Comparison of ENCODE assay signal across 1 fruit fly cellular context in the genomic region with DNA sequence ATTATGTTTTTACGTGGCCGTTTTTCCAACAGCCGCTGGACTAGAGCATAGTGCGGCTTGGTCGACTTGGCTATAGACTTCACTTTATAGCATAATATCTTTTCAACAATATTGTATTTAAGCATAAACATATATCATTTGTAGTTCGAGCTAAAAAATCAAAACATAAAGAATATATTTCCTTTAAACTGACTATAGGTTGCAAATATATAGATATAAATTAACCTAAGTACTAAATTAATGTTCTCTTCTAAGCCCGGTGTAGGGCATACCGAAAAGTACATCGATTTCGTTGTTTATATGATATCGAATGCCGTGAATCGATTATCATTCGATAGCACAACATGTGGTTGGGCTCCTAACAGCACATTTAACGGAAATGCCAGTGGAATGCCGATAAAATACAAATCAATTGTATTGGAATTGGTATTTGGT.
TF ChIP-seq lines count a peak whose summit lies in the region.

A gene (minus strand): TSS at position 54 of the 435 bp plus-strand sequence.

TF ChIP-seq in whole organism, embryonic, 481 proteins besides CTCF, POLR2A, EP300 and RAD21 (continued from another document and continues in another):
- peak; percentile 98 for TF ChIP-seq Fer1 (GFP tag; optimal IDR thresholded peaks at IDR 0.05; lab: Kevin White, UChicago)
- TF ChIP-seq Hmr (GFP tag; optimal IDR thresholded peaks at IDR 0.05; lab: Kevin White, UChicago), result peak; percentile 97
- TF ChIP-seq CG10366 (GFP tag; IDR thresholded peaks at IDR 0.05; lab: Robert Waterston, UW), result peak; percentile 98
- TF ChIP-seq Max (GFP tag; optimal IDR thresholded peaks at IDR 0.05; lab: Kevin White, UChicago), result peak; percentile 99
- peak; percentile 94 for TF ChIP-seq TFAM (GFP tag; optimal IDR thresholded peaks at IDR 0.05; lab: Kevin White, UChicago)
- TF ChIP-seq CG32767 (GFP tag; IDR thresholded peaks at IDR 0.05; lab: Robert Waterston, UW), result peak; percentile 99
- peak; percentile 98 for TF ChIP-seq dm (GFP tag; optimal IDR thresholded peaks at IDR 0.05; lab: Kevin White, UChicago)
- peak; percentile 99 for TF ChIP-seq wor (GFP tag; IDR thresholded peaks at IDR 0.05; lab: Robert Waterston, UW)
- TF ChIP-seq CG7839 (tag; optimal IDR thresholded peaks at IDR 0.05; lab: Kevin White, UChicago), result peak; percentile 98
- TF ChIP-seq Gug (GFP tag; IDR thresholded peaks at IDR 0.05; lab: Robert Waterston, UW), result peak; percentile 99
- peak; percentile 95 for TF ChIP-seq ssp (GFP tag; IDR thresholded peaks at IDR 0.05; lab: Robert Waterston, UW)
- TF ChIP-seq lola (GFP tag; optimal IDR thresholded peaks at IDR 0.05; lab: Kevin White, UChicago), result peak in 1 of 3 experiments; percentile 99
- TF ChIP-seq gfzf (GFP tag; optimal IDR thresholded peaks at IDR 0.05; lab: Kevin White, UChicago), result peak; percentile 30
- TF ChIP-seq Optix (GFP tag; IDR thresholded peaks at IDR 0.05; lab: Robert Waterston, UW), result peak; percentile 97
- peak; percentile 95 for TF ChIP-seq CG13894 (tag; optimal IDR thresholded peaks at IDR 0.05; lab: Kevin White, UChicago)
- peak; percentile 80 for TF ChIP-seq CG15073 (GFP tag; optimal IDR thresholded peaks at IDR 0.05; lab: Kevin White, UChicago)
- TF ChIP-seq Nf-YB (GFP tag; optimal IDR thresholded peaks at IDR 0.05; lab: Kevin White, UChicago), result peak; percentile 84
- TF ChIP-seq gcm2 (GFP tag; optimal IDR thresholded peaks at IDR 0.05; lab: Kevin White, UChicago), result peak; percentile 73
- peak; percentile 86 for TF ChIP-seq CG10321 (GFP tag; IDR thresholded peaks at IDR 0.05; lab: Robert Waterston, UW)
- peak; percentile 99 for TF ChIP-seq CG9727 (GFP tag; optimal IDR thresholded peaks at IDR 0.05; lab: Kevin White, UChicago)
- TF ChIP-seq Bteb2 (GFP tag; optimal IDR thresholded peaks at IDR 0.05; lab: Kevin White, UChicago), result peak; percentile 90
- TF ChIP-seq lab (GFP tag; optimal IDR thresholded peaks at IDR 0.05; lab: Kevin White, UChicago), result peak; percentile 99
- peak; percentile 96 for TF ChIP-seq HmgZ (tag; optimal IDR thresholded peaks at IDR 0.05; lab: Kevin White, UChicago)
- TF ChIP-seq CG1233 (GFP tag; optimal IDR thresholded peaks at IDR 0.05; lab: Kevin White, UChicago), result peak; percentile 99
- TF ChIP-seq Abd-B (GFP tag; optimal IDR thresholded peaks at IDR 0.05; lab: Kevin White, UChicago), result peak; percentile 99
- peak; percentile 98 for TF ChIP-seq CG6813 (GFP tag; optimal IDR thresholded peaks at IDR 0.05; lab: Kevin White, UChicago)
- TF ChIP-seq CG9215 (GFP tag; IDR thresholded peaks at IDR 0.05; lab: Robert Waterston, UW), result peak; percentile 97
- TF ChIP-seq B-H1 (GFP tag; IDR thresholded peaks at IDR 0.05; lab: Robert Waterston, UW), result peak; percentile 99
- peak; percentile 52 for TF ChIP-seq unc-4 (GFP tag; IDR thresholded peaks at IDR 0.05; lab: Robert Waterston, UW; ENCODE audit: partially characterized antibody)
- TF ChIP-seq CG15696 (tag; optimal IDR thresholded peaks at IDR 0.05; lab: Kevin White, UChicago), result peak; percentile 96
- TF ChIP-seq CG2120 (GFP tag; optimal IDR thresholded peaks at IDR 0.05; lab: Kevin White, UChicago), result peak; percentile 96
- peak; percentile 67 for TF ChIP-seq hkb (optimal IDR thresholded peaks at IDR 0.05; lab: Kevin White, UChicago)
- TF ChIP-seq hkb (GFP tag; IDR thresholded peaks at IDR 0.05; lab: Robert Waterston, UW), result peak; percentile 100
- TF ChIP-seq CG17912 (GFP tag; optimal IDR thresholded peaks at IDR 0.05; lab: Kevin White, UChicago), result peak; percentile 34
- peak; percentile 97 for TF ChIP-seq CG2889 (GFP tag; IDR thresholded peaks at IDR 0.05; lab: Robert Waterston, UW)
- peak; percentile 99 for TF ChIP-seq Fer3 (tag; optimal IDR thresholded peaks at IDR 0.05; lab: Kevin White, UChicago)
- TF ChIP-seq az2 (GFP tag; optimal IDR thresholded peaks at IDR 0.05; lab: Kevin White, UChicago), result peak; percentile 97
- peak; percentile 99 for TF ChIP-seq CG17829 (tag; optimal IDR thresholded peaks at IDR 0.05; lab: Kevin White, UChicago)
- peak; percentile 55 for TF ChIP-seq da (GFP tag; optimal IDR thresholded peaks at IDR 0.05; lab: Kevin White, UChicago)
- TF ChIP-seq HmgD (GFP tag; optimal IDR thresholded peaks at IDR 0.05; lab: Kevin White, UChicago), result peak; percentile 6
- peak; percentile 85 to 87 for TF ChIP-seq Pdp1 (GFP tag; optimal IDR thresholded peaks at IDR 0.05; lab: Kevin White, UChicago)
- peak; percentile 98 for TF ChIP-seq CG9932 (GFP tag; IDR thresholded peaks at IDR 0.05; lab: Robert Waterston, UW)
- peak; percentile 74 for TF ChIP-seq MESR4 (GFP tag; optimal IDR thresholded peaks at IDR 0.05; lab: Kevin White, UChicago)
- TF ChIP-seq crp (GFP tag; optimal IDR thresholded peaks at IDR 0.05; lab: Kevin White, UChicago), result peak; percentile 56 to 77
- peak; percentile 66 for TF ChIP-seq NC2α (GFP tag; optimal IDR thresholded peaks at IDR 0.05; lab: Kevin White, UChicago)
- peak; percentile 95 for TF ChIP-seq Oli (tag; optimal IDR thresholded peaks at IDR 0.05; lab: Kevin White, UChicago)
- peak; percentile 90 for TF ChIP-seq Mad (GFP tag; optimal IDR thresholded peaks at IDR 0.05; lab: Kevin White, UChicago)
- peak; percentile 99 for TF ChIP-seq CG14667 (GFP tag; IDR thresholded peaks at IDR 0.05; lab: Robert Waterston, UW)
- TF ChIP-seq hbn (GFP tag; IDR thresholded peaks at IDR 0.05; lab: Robert Waterston, UW; ENCODE audit: partially characterized antibody), result peak; percentile 46
- TF ChIP-seq CG6272 (GFP tag; IDR thresholded peaks at IDR 0.05; lab: Robert Waterston, UW), result peak; percentile 98
- peak; percentile 63 for TF ChIP-seq tx (GFP tag; optimal IDR thresholded peaks at IDR 0.05; lab: Kevin White, UChicago)
- peak; percentile 16 for TF ChIP-seq CG3163 (GFP tag; optimal IDR thresholded peaks at IDR 0.05; lab: Kevin White, UChicago)
- peak; percentile 77 for TF ChIP-seq Side (GFP tag; optimal IDR thresholded peaks at IDR 0.05; lab: Kevin White, UChicago)
- TF ChIP-seq ara (GFP tag; IDR thresholded peaks at IDR 0.05; lab: Robert Waterston, UW), result peak; percentile 99
- peak; percentile 97 for TF ChIP-seq CG8290 (GFP tag; optimal IDR thresholded peaks at IDR 0.05; lab: Kevin White, UChicago)
- TF ChIP-seq CG8290 (tag; optimal IDR thresholded peaks at IDR 0.05; lab: Kevin White, UChicago), result peak; percentile 20 to 78
- TF ChIP-seq CG6254 (GFP tag; optimal IDR thresholded peaks at IDR 0.05; lab: Kevin White, UChicago), result peak; percentile 97
- TF ChIP-seq HLH3B (GFP tag; IDR thresholded peaks at IDR 0.05; lab: Robert Waterston, UW), result peak; percentile 99
- TF ChIP-seq Hsf (GFP tag; optimal IDR thresholded peaks at IDR 0.05; lab: Kevin White, UChicago), result peak; percentile 94
- TF ChIP-seq disco-r (GFP tag; optimal IDR thresholded peaks at IDR 0.05; lab: Kevin White, UChicago), result peak; percentile 65
- TF ChIP-seq aop (GFP tag; IDR thresholded peaks at IDR 0.05; lab: Robert Waterston, UW), result peak; percentile 93
- TF ChIP-seq Doc2 (GFP tag; IDR thresholded peaks at IDR 0.05; lab: Robert Waterston, UW), result peak; percentile 94
- TF ChIP-seq CG12942 (GFP tag; optimal IDR thresholded peaks at IDR 0.05; lab: Kevin White, UChicago), result peak; percentile 96
- TF ChIP-seq pzg (GFP tag; optimal IDR thresholded peaks at IDR 0.05; lab: Kevin White, UChicago), result peak; percentile 45
- TF ChIP-seq MTF-1 (GFP tag; optimal IDR thresholded peaks at IDR 0.05; lab: Kevin White, UChicago; ENCODE audit: borderline replicate concordance), result peak; percentile 93
- peak; percentile 87 for TF ChIP-seq CG9817 (tag; optimal IDR thresholded peaks at IDR 0.05; lab: Kevin White, UChicago)
- TF ChIP-seq HHEX (GFP tag; optimal IDR thresholded peaks at IDR 0.05; lab: Kevin White, UChicago), result peak; percentile 98
- peak; percentile 99 for TF ChIP-seq peb (GFP tag; IDR thresholded peaks at IDR 0.05; lab: Robert Waterston, UW)
- TF ChIP-seq tin (GFP tag; optimal IDR thresholded peaks at IDR 0.05; lab: Kevin White, UChicago), result peak; percentile 99
- no peak for TF ChIP-seq usp (GFP tag; optimal IDR thresholded peaks at IDR 0.05; lab: Kevin White, UChicago)
- peak; percentile 87 for TF ChIP-seq fd102C (GFP tag; optimal IDR thresholded peaks at IDR 0.05; lab: Kevin White, UChicago)
- TF ChIP-seq phol (tag; optimal IDR thresholded peaks at IDR 0.05; lab: Kevin White, UChicago), result peak; percentile 99
- TF ChIP-seq tgo (GFP tag; IDR thresholded peaks at IDR 0.05; lab: Robert Waterston, UW), result peak; percentile 99
- TF ChIP-seq CG11093 (GFP tag; IDR thresholded peaks at IDR 0.05; lab: Robert Waterston, UW), result peak; percentile 98
- peak; percentile 99 for TF ChIP-seq Six4 (GFP tag; optimal IDR thresholded peaks at IDR 0.05; lab: Kevin White, UChicago)
- peak; percentile 97 for TF ChIP-seq CG6765 (GFP tag; optimal IDR thresholded peaks at IDR 0.05; lab: Kevin White, UChicago)
- peak; percentile 98 for TF ChIP-seq CG11560 (tag; IDR thresholded peaks at IDR 0.05; lab: Robert Waterston, UW)
- TF ChIP-seq Oaz (GFP tag; IDR thresholded peaks at IDR 0.05; lab: Robert Waterston, UW), result peak; percentile 97
- peak; percentile 93 for TF ChIP-seq ATbp (GFP tag; optimal IDR thresholded peaks at IDR 0.05; lab: Kevin White, UChicago)
- peak; percentile 68 for TF ChIP-seq CG12744 (GFP tag; optimal IDR thresholded peaks at IDR 0.05; lab: Kevin White, UChicago)
- peak; percentile 91 for TF ChIP-seq cato (GFP tag; optimal IDR thresholded peaks at IDR 0.05; lab: Kevin White, UChicago; ENCODE audit: borderline replicate concordance)
- peak; percentile 88 for TF ChIP-seq E2f2 (GFP tag; IDR thresholded peaks at IDR 0.05; lab: Robert Waterston, UW)
- TF ChIP-seq Drgx (GFP tag; IDR thresholded peaks at IDR 0.05; lab: Robert Waterston, UW), result peak; percentile 99
- peak; percentile 95 for TF ChIP-seq CG15269 (tag; optimal IDR thresholded peaks at IDR 0.05; lab: Kevin White, UChicago)
- TF ChIP-seq gsb-n (tag; optimal IDR thresholded peaks at IDR 0.05; lab: Kevin White, UChicago), result peak; percentile 97
- peak; percentile 86 for TF ChIP-seq Adf1 (GFP tag; IDR thresholded peaks at IDR 0.05; lab: Robert Waterston, UW)
- TF ChIP-seq crol (GFP tag; IDR thresholded peaks at IDR 0.05; lab: Robert Waterston, UW), result peak; percentile 82
- TF ChIP-seq pfk (GFP tag; optimal IDR thresholded peaks at IDR 0.05; lab: Kevin White, UChicago), result peak; percentile 38
- peak; percentile 98 for TF ChIP-seq Dbx (GFP tag; IDR thresholded peaks at IDR 0.05; lab: Robert Waterston, UW)
- TF ChIP-seq Rfx (GFP tag; IDR thresholded peaks at IDR 0.05; lab: Robert Waterston, UW), result peak; percentile 98
- peak; percentile 43; the same call in 1 of the 2 replicates for TF ChIP-seq sna (GFP tag; IDR thresholded peaks at IDR 0.05; lab: Robert Waterston, UW; ENCODE audit: partially characterized antibody)
- peak; percentile 98 for TF ChIP-seq Ada2b (GFP tag; IDR thresholded peaks at IDR 0.05; lab: Robert Waterston, UW)
- peak; percentile 99 for TF ChIP-seq CG32532 (GFP tag; IDR thresholded peaks at IDR 0.05; lab: Robert Waterston, UW)
- TF ChIP-seq en (GFP tag; optimal IDR thresholded peaks at IDR 0.05; lab: Kevin White, UChicago), result peak; percentile 8
- TF ChIP-seq gsb (GFP tag; IDR thresholded peaks at IDR 0.05; lab: Robert Waterston, UW), result peak; percentile 97
- TF ChIP-seq Ets65A (GFP tag; lab: Kevin White, UChicago), result peak; percentile 98
- peak; percentile 100 for TF ChIP-seq Xrp1 (GFP tag; IDR thresholded peaks at IDR 0.05; lab: Robert Waterston, UW)
- peak; percentile 93 for TF ChIP-seq run (tag; optimal IDR thresholded peaks at IDR 0.05; lab: Kevin White, UChicago)
- TF ChIP-seq gro (GFP tag; optimal IDR thresholded peaks at IDR 0.05; lab: Kevin White, UChicago), result peak; percentile 87
- TF ChIP-seq Dip2 (GFP tag; IDR thresholded peaks at IDR 0.05; lab: Robert Waterston, UW), result peak; percentile 70
- peak; percentile 95 for TF ChIP-seq CG2202 (tag; optimal IDR thresholded peaks at IDR 0.05; lab: Kevin White, UChicago)
- TF ChIP-seq CG11247 (GFP tag; IDR thresholded peaks at IDR 0.05; lab: Robert Waterston, UW), result peak; percentile 97
- TF ChIP-seq gce (GFP tag; IDR thresholded peaks at IDR 0.05; lab: Robert Waterston, UW), result peak; percentile 98
- peak; percentile 94 for TF ChIP-seq CG2875 (GFP tag; optimal IDR thresholded peaks at IDR 0.05; lab: Kevin White, UChicago)
- peak; percentile 96 for TF ChIP-seq unpg (GFP tag; optimal IDR thresholded peaks at IDR 0.05; lab: Kevin White, UChicago)
- TF ChIP-seq Med (GFP tag; lab: Kevin White, UChicago), result peak; percentile 97
- TF ChIP-seq luna (GFP tag; optimal IDR thresholded peaks at IDR 0.05; lab: Kevin White, UChicago), result peak; percentile 73
- no peak for TF ChIP-seq kni (GFP tag; optimal IDR thresholded peaks at IDR 0.05; lab: Kevin White, UChicago)
- peak; percentile 91 for TF ChIP-seq CG3065 (GFP tag; optimal IDR thresholded peaks at IDR 0.05; lab: Kevin White, UChicago)
- TF ChIP-seq CG17186 (GFP tag; optimal IDR thresholded peaks at IDR 0.05; lab: Kevin White, UChicago), result peak; percentile 92
- no peak for TF ChIP-seq Vsx1 (GFP tag; optimal IDR thresholded peaks at IDR 0.05; lab: Kevin White, UChicago)
- TF ChIP-seq CG3995 (GFP tag; optimal IDR thresholded peaks at IDR 0.05; lab: Kevin White, UChicago), result peak; percentile 77
- no peak for TF ChIP-seq nau (GFP tag; optimal IDR thresholded peaks at IDR 0.05; lab: Kevin White, UChicago)
- TF ChIP-seq fd64A (GFP tag; optimal IDR thresholded peaks at IDR 0.05; lab: Kevin White, UChicago), result peak; percentile 91
- TF ChIP-seq tll (GFP tag; optimal IDR thresholded peaks at IDR 0.05; lab: Kevin White, UChicago), result peak in 1 of 2 experiments; percentile 39
- TF ChIP-seq CG11504 (tag; optimal IDR thresholded peaks at IDR 0.05; lab: Kevin White, UChicago), result peak; percentile 94
- peak; percentile 98 for TF ChIP-seq CG10267 (tag; optimal IDR thresholded peaks at IDR 0.05; lab: Kevin White, UChicago)
- peak; percentile 99 for TF ChIP-seq CG32772 (GFP tag; IDR thresholded peaks at IDR 0.05; lab: Robert Waterston, UW)
- TF ChIP-seq CG4424 (GFP tag; optimal IDR thresholded peaks at IDR 0.05; lab: Kevin White, UChicago), result peak; percentile 99
- peak; percentile 98 for TF ChIP-seq ro (GFP tag; IDR thresholded peaks at IDR 0.05; lab: Robert Waterston, UW)
- TF ChIP-seq odd (GFP tag; optimal IDR thresholded peaks at IDR 0.05; lab: Kevin White, UChicago), result peak; percentile 85
- peak; percentile 62 for TF ChIP-seq Doc3 (GFP tag; IDR thresholded peaks at IDR 0.05; lab: Robert Waterston, UW; ENCODE audit: partially characterized antibody)
- TF ChIP-seq Ptx1 (GFP tag; IDR thresholded peaks at IDR 0.05; lab: Robert Waterston, UW), result peak; percentile 99
- peak; percentile 94 for TF ChIP-seq CG10462 (GFP tag; optimal IDR thresholded peaks at IDR 0.05; lab: Kevin White, UChicago)
- TF ChIP-seq CG34422 (GFP tag; IDR thresholded peaks at IDR 0.05; lab: Robert Waterston, UW), result peak; percentile 99
- TF ChIP-seq zen (tag; optimal IDR thresholded peaks at IDR 0.05; lab: Kevin White, UChicago), result peak; percentile 99
- peak; percentile 99 for TF ChIP-seq al (GFP tag; IDR thresholded peaks at IDR 0.05; lab: Robert Waterston, UW)
